Fruit fly (Drosophila melanogaster) whole organism, embryonic: Measurements from ENCODE around the gene Gr93a.

Experiments
- Aef1 ChIP-seq: fragments of 200-800 bp; sonication (Bioruptor generic); IDR thresholded peaks from 3 replicates; pipeline ENCODE4 v1.3.6; 2022; ENCODE audit warnings: missing biosample characterization, missing genetic modification characterization
- CG15696 ChIP-seq: fragments of 200-800 bp; sonication (Bioruptor generic); optimal IDR thresholded peaks from 2 replicates; lab custom pipeline; 2019; ENCODE audit warnings: missing biosample characterization, mild to moderate bottlenecking, missing genetic modification characterization, moderate library complexity
- CG2120 ChIP-seq: fragments of 200-800 bp; sonication (Bioruptor generic); optimal IDR thresholded peaks from 3 replicates; lab custom pipeline; 2016; ENCODE audit warnings: missing biosample characterization, missing genetic modification characterization
- CG32767 ChIP-seq: fragments of 200-800 bp; sonication (Bioruptor generic); IDR thresholded peaks from 2 replicates; pipeline ENCODE4 v1.3.6; 2022; ENCODE audit warnings: missing biosample characterization, missing genetic modification characterization
- CG33213 ChIP-seq: fragments of 200-800 bp; sonication (Bioruptor generic); optimal IDR thresholded peaks from 3 replicates; lab custom pipeline; 2016; ENCODE audit warnings: missing biosample characterization, missing genetic modification characterization
- E2f2 ChIP-seq: fragments of 200-800 bp; sonication (Bioruptor generic); IDR thresholded peaks from 2 replicates; pipeline ENCODE4 v1.3.6; 2022; ENCODE audit warnings: missing biosample characterization, missing genetic modification characterization
- Hmr ChIP-seq: fragments of 200-800 bp; sonication (Bioruptor generic); optimal IDR thresholded peaks from 3 replicates; lab custom pipeline; 2017; ENCODE audit warnings: mild to moderate bottlenecking, missing biosample characterization, missing genetic modification reagents, missing genetic modification characterization
- fru ChIP-seq: fragments of >200 bp; optimal IDR thresholded peaks from 2 replicates; lab custom pipeline; 2017
- hth ChIP-seq: fragments of >200 bp; optimal IDR thresholded peaks from 2 replicates; lab custom pipeline; 2017; ENCODE audit warnings: inconsistent platforms
- otp ChIP-seq: fragments of 200-800 bp; sonication (Bioruptor generic); IDR thresholded peaks from 3 replicates; pipeline ENCODE4, ENCODE4 v1.3.6; 2022; ENCODE audit warnings: missing biosample characterization, missing genetic modification characterization
- psq ChIP-seq: fragments of 200-800 bp; sonication (Bioruptor generic); optimal IDR thresholded peaks from 2 replicates; lab custom pipeline; 2017; ENCODE audit warnings: missing biosample characterization, missing genetic modification characterization
- sens-2 ChIP-seq: fragments of 200-800 bp; sonication (Bioruptor generic); IDR thresholded peaks from 2 replicates; pipeline ENCODE4 v1.3.6; 2022; ENCODE audit warnings: missing biosample characterization, missing genetic modification characterization
- sug ChIP-seq: fragments of 200-800 bp; optimal IDR thresholded peaks from 2 replicates; lab custom pipeline; 2019; ENCODE audit warnings: missing biosample characterization, mild to moderate bottlenecking, missing genetic modification characterization, moderate library complexity
- tap ChIP-seq: fragments of 200-800 bp; optimal IDR thresholded peaks from 3 replicates; lab custom pipeline; 2019; ENCODE audit warnings: missing biosample characterization, mild to moderate bottlenecking, missing genetic modification characterization, moderate library complexity

- TF ChIP-seq psq (GFP tag; lab: Kevin White, UChicago) (no peak), CG15696 (no peak), tap (tag; lab: Kevin White, UChicago) (no peak), CG33213 (GFP tag; lab: Kevin White, UChicago) (no peak), sens-2 (no peak), sug (tag; lab: Kevin White, UChicago) (no peak), otp (no peak), E2f2 (no peak), CG2120 (GFP tag; lab: Kevin White, UChicago) (no peak), CG32767 (GFP tag; lab: Robert Waterston, UW) (no peak), hth (lab: Kevin White, UChicago) (no peak), Hmr (no peak), fru (lab: Kevin White, UChicago) (no peak), Aef1 (GFP tag; lab: Robert Waterston, UW) (no peak)
Measured at dm6 chr3R:21830303-21830707, 2.0 kb upstream of the Gr93a start.
